Fruit fly (Drosophila melanogaster) whole organism, wandering third instar larva: ENCODE data around the gene VhaM9.7-c.

Experiments used
- Dfd ChIP-seq: fragments of >200 bp; optimal IDR thresholded peaks from 2 replicates; lab custom pipeline; 2017; ENCODE audit warnings: missing biosample characterization, missing genetic modification characterization
- Myc ChIP-seq: fragments of >200 bp; optimal IDR thresholded peaks from 2 replicates; lab custom pipeline; 2017
- foxo ChIP-seq, 2 experiments: fragments of 200-800 bp; sonication (Bioruptor generic); optimal IDR thresholded peaks; 2 replicates in 1 of 2; 3 replicates in 1 of 2; lab custom pipeline; 2016 to 2017; ENCODE audit warnings: missing biosample characterization in 2 of 2, missing genetic modification characterization in 2 of 2
- psq ChIP-seq: fragments of 200-800 bp; sonication (Bioruptor generic); optimal IDR thresholded peaks from 3 replicates; lab custom pipeline; 2017; ENCODE audit warnings: missing biosample characterization, mild to moderate bottlenecking, missing genetic modification characterization, moderate library complexity

dm6 chr3L:4204239-4204638 is 17.6 kb upstream of the VhaM9.7-c start, which contains the start of gene CG15005:
- TF ChIP-seq foxo (GFP tag; optimal IDR thresholded peaks at IDR 0.05; lab: Kevin White, UChicago) (no peak), psq (GFP tag; lab: Kevin White, UChicago) (no peak), Dfd (GFP tag; lab: Kevin White, UChicago) (no peak), Myc (lab: Kevin White, UChicago) (no peak)
